Fruit fly (Drosophila melanogaster): ENCODE results near the gene IntS10.

The IntS10 gene

dm6 chr3L:3848687-3849270, 42.3 kb downstream of the IntS10 start:
- TF ChIP-seq CrebA (GFP tag; optimal IDR thresholded peaks at IDR 0.05; ENCODE audit: borderline replicate concordance) (no peak), ey (GFP tag; optimal IDR thresholded peaks at IDR 0.05) (no peak), Sp1 (GFP tag; optimal IDR thresholded peaks at IDR 0.05) (no peak), tai (GFP tag; optimal IDR thresholded peaks at IDR 0.05) (no peak), OdsH (GFP tag; optimal IDR thresholded peaks at IDR 0.05) (no peak), foxo (GFP tag; optimal IDR thresholded peaks at IDR 0.05) (no peak), Hr83 (GFP tag; optimal IDR thresholded peaks at IDR 0.05; ENCODE audit: poor library complexity, severe bottlenecking) (no peak), dl (GFP tag; optimal IDR thresholded peaks at IDR 0.05; ENCODE audit: insufficient read depth in 1 of 2, partially characterized antibody in 2 of 2) (no peak), CG9705 (GFP tag; optimal IDR thresholded peaks at IDR 0.05) (no peak), CG32264 (GFP tag; optimal IDR thresholded peaks at IDR 0.05) (no peak), lola (GFP tag; optimal IDR thresholded peaks at IDR 0.05) (no peak), h (GFP tag; optimal IDR thresholded peaks at IDR 0.05) (no peak), Dfd (GFP tag; optimal IDR thresholded peaks at IDR 0.05) (no peak), woc (GFP tag; optimal IDR thresholded peaks at IDR 0.05) (no peak), sage (GFP tag; optimal IDR thresholded peaks at IDR 0.05) (no peak), Vsx2 (GFP tag; optimal IDR thresholded peaks at IDR 0.05; ENCODE audit: partially characterized antibody) (no peak), fru (GFP tag; optimal IDR thresholded peaks at IDR 0.05) (no peak), Hr78 (GFP tag; optimal IDR thresholded peaks at IDR 0.05) (no peak), rgr (GFP tag; optimal IDR thresholded peaks at IDR 0.05) (no peak), Rel (GFP tag; optimal IDR thresholded peaks at IDR 0.05) (no peak), Rel (tag; optimal IDR thresholded peaks at IDR 0.05) (no peak)

dm6 chr3L:3849763-3850162, 43.3 kb downstream of the IntS10 start:
- TF ChIP-seq dl (GFP tag; optimal IDR thresholded peaks at IDR 0.05; ENCODE audit: insufficient read depth in 1 of 2, partially characterized antibody in 2 of 2) (no peak), rgr (GFP tag; optimal IDR thresholded peaks at IDR 0.05) (no peak)

dm6 chr3L:3850477-3850876, 44.0 kb downstream of the IntS10 start:
- TF ChIP-seq CG9705 (GFP tag; optimal IDR thresholded peaks at IDR 0.05): no peak

- TF ChIP-seq GATAd (GFP tag; optimal IDR thresholded peaks at IDR 0.05) (no peak), woc (GFP tag; optimal IDR thresholded peaks at IDR 0.05) (no peak), Sp1 (GFP tag; optimal IDR thresholded peaks at IDR 0.05) (no peak), N (GFP tag; optimal IDR thresholded peaks at IDR 0.05) (no peak), Vsx2 (GFP tag; optimal IDR thresholded peaks at IDR 0.05; ENCODE audit: partially characterized antibody) (no peak), ey (GFP tag; optimal IDR thresholded peaks at IDR 0.05) (no peak), jim (GFP tag; optimal IDR thresholded peaks at IDR 0.05) (no peak), Dif (GFP tag; optimal IDR thresholded peaks at IDR 0.05; ENCODE audit: partially characterized antibody) (no peak), Hr78 (GFP tag; optimal IDR thresholded peaks at IDR 0.05) (no peak), Jra (GFP tag; optimal IDR thresholded peaks at IDR 0.05) (no peak), dsf (GFP tag; optimal IDR thresholded peaks at IDR 0.05; ENCODE audit: borderline replicate concordance) (no peak), Myc (optimal IDR thresholded peaks at IDR 0.05) (no peak), CrebA (GFP tag; optimal IDR thresholded peaks at IDR 0.05; ENCODE audit: borderline replicate concordance) (no peak), usp (GFP tag; optimal IDR thresholded peaks at IDR 0.05) (no peak), pan (optimal IDR thresholded peaks at IDR 0.05) (no peak), psq (GFP tag; optimal IDR thresholded peaks at IDR 0.05) (no peak), tai (GFP tag; optimal IDR thresholded peaks at IDR 0.05) (no peak), CG32264 (GFP tag; optimal IDR thresholded peaks at IDR 0.05) (no peak)
Observed at dm6 chr3L:3851048-3851447, 44.5 kb downstream of the IntS10 start.

- TF ChIP-seq Hr78 (GFP tag; optimal IDR thresholded peaks at IDR 0.05) (no peak), Jra (GFP tag; optimal IDR thresholded peaks at IDR 0.05) (no peak), Sp1 (GFP tag; optimal IDR thresholded peaks at IDR 0.05) (no peak), OdsH (GFP tag; optimal IDR thresholded peaks at IDR 0.05) (peak; percentile 3), sv (GFP tag; optimal IDR thresholded peaks at IDR 0.05) (no peak), N (GFP tag; optimal IDR thresholded peaks at IDR 0.05) (no peak), CG9705 (GFP tag; optimal IDR thresholded peaks at IDR 0.05) (no peak), Vsx2 (GFP tag; optimal IDR thresholded peaks at IDR 0.05; ENCODE audit: partially characterized antibody) (no peak), Dfd (GFP tag; optimal IDR thresholded peaks at IDR 0.05) (no peak), pan (optimal IDR thresholded peaks at IDR 0.05) (no peak), fru (GFP tag; optimal IDR thresholded peaks at IDR 0.05) (peak; percentile 8), Mio (GFP tag; optimal IDR thresholded peaks at IDR 0.05) (no peak), psq (GFP tag; optimal IDR thresholded peaks at IDR 0.05) (no peak), usp (GFP tag; optimal IDR thresholded peaks at IDR 0.05) (no peak), ey (GFP tag; optimal IDR thresholded peaks at IDR 0.05) (peak; percentile 35), sage (GFP tag; optimal IDR thresholded peaks at IDR 0.05) (no peak), br (GFP tag; optimal IDR thresholded peaks at IDR 0.05) (peak; percentile 16), CG32264 (GFP tag; optimal IDR thresholded peaks at IDR 0.05) (no peak), CrebA (GFP tag; optimal IDR thresholded peaks at IDR 0.05; ENCODE audit: borderline replicate concordance) (no peak), Dif (GFP tag; optimal IDR thresholded peaks at IDR 0.05; ENCODE audit: partially characterized antibody) (no peak), GATAd (GFP tag; optimal IDR thresholded peaks at IDR 0.05) (no peak), HLH106 (tag; optimal IDR thresholded peaks at IDR 0.05) (peak; percentile 15), woc (GFP tag; optimal IDR thresholded peaks at IDR 0.05) (no peak), foxo (GFP tag; optimal IDR thresholded peaks at IDR 0.05) (peak in 1 of 2 experiments; percentile 37), rgr (GFP tag; optimal IDR thresholded peaks at IDR 0.05) (peak; percentile 13), Rel (GFP tag; optimal IDR thresholded peaks at IDR 0.05) (no peak), Rel (tag; optimal IDR thresholded peaks at IDR 0.05) (no peak), dl (GFP tag; optimal IDR thresholded peaks at IDR 0.05; ENCODE audit: insufficient read depth in 1 of 2, partially characterized antibody in 2 of 2) (no peak), Hnf4 (GFP tag; optimal IDR thresholded peaks at IDR 0.05) (no peak), h (GFP tag; optimal IDR thresholded peaks at IDR 0.05) (peak; percentile 53)
Observed at dm6 chr3L:3851847-3852246, 45.3 kb downstream of the IntS10 start.

Measured in whole organism, wandering third instar larva.